Worm (Caenorhabditis elegans) whole organism, late embryonic: ENCODE measurements around the gene F43E2.1.

ENCODE experiments used
- C08G9.2 ChIP-seq: sonication (generic microtip); optimal IDR thresholded peaks from 2 replicates; lab custom pipeline; 2016; ENCODE audit warnings: mild to moderate bottlenecking, missing genetic modification characterization, moderate library complexity, missing compliant biosample characterization
- C38D4.7 ChIP-seq: fragments of 200-800 bp; sonication (Bioruptor generic); optimal IDR thresholded peaks from 2 replicates; lab custom pipeline; 2018; ENCODE audit warnings: mild to moderate bottlenecking, missing genetic modification characterization, moderate library complexity, missing compliant biosample characterization
- F13H6.1 ChIP-seq: sonication (generic microtip); optimal IDR thresholded peaks from 2 replicates; lab custom pipeline; 2016; ENCODE audit warnings: missing genetic modification characterization, missing compliant biosample characterization
- ahr-1 ChIP-seq: sonication (generic microtip); optimal IDR thresholded peaks from 2 replicates; lab custom pipeline; 2016; ENCODE audit warnings: missing genetic modification characterization, missing compliant biosample characterization
- ceh-14 ChIP-seq: sonication (generic microtip); optimal IDR thresholded peaks from 2 replicates; lab custom pipeline; 2016; ENCODE audit warnings: missing genotype, missing genetic modification characterization, missing compliant biosample characterization
- ceh-18 ChIP-seq: sonication (generic microtip); optimal IDR thresholded peaks from 2 replicates; lab custom pipeline; 2016; ENCODE audit warnings: missing genetic modification characterization, missing compliant biosample characterization
- ceh-19 ChIP-seq: fragments of 200-800 bp; sonication (Bioruptor generic); optimal IDR thresholded peaks from 2 replicates; lab custom pipeline; 2018; ENCODE audit warnings: mild to moderate bottlenecking, missing genetic modification characterization, missing compliant biosample characterization
- ceh-2 ChIP-seq: sonication (generic microtip); optimal IDR thresholded peaks from 2 replicates; lab custom pipeline; 2016; ENCODE audit warnings: missing genotype, missing genetic modification characterization, missing compliant biosample characterization
- ceh-30 ChIP-seq: fragments of 150-350 bp; optimal IDR thresholded peaks from 2 replicates; lab custom pipeline; 2014; ENCODE audit warnings: missing biosample characterization, missing genetic modification characterization
- ceh-31 ChIP-seq: sonication (generic microtip); optimal IDR thresholded peaks from 2 replicates; lab custom pipeline; 2016; ENCODE audit warnings: missing genetic modification characterization, missing compliant biosample characterization
- ceh-34 ChIP-seq: sonication (generic microtip); optimal IDR thresholded peaks from 2 replicates; lab custom pipeline; 2016; ENCODE audit warnings: mild to moderate bottlenecking, missing genetic modification characterization, missing compliant biosample characterization
- ceh-9 ChIP-seq: sonication (generic microtip); optimal IDR thresholded peaks from 2 replicates; lab custom pipeline; 2016; ENCODE audit warnings: mild to moderate bottlenecking, missing genetic modification characterization, inconsistent platforms, missing compliant biosample characterization
- che-1 ChIP-seq: sonication (generic microtip); optimal IDR thresholded peaks from 2 replicates; lab custom pipeline; 2016; ENCODE audit warnings: mild to moderate bottlenecking, missing genetic modification characterization, missing compliant biosample characterization
- elt-2 ChIP-seq: sonication (generic microtip); optimal IDR thresholded peaks from 2 replicates; lab custom pipeline; 2016; ENCODE audit warnings: missing genetic modification reagents, missing genetic modification characterization, missing compliant biosample characterization
- elt-4 ChIP-seq: sonication (generic microtip); optimal IDR thresholded peaks from 2 replicates; lab custom pipeline; 2016; ENCODE audit warnings: missing genetic modification characterization, missing compliant biosample characterization
- ets-4 ChIP-seq: sonication (generic microtip); optimal IDR thresholded peaks from 2 replicates; lab custom pipeline; 2016; ENCODE audit warnings: missing genetic modification characterization, missing compliant biosample characterization
- fkh-10 ChIP-seq: fragments of 150-350 bp; optimal IDR thresholded peaks from 2 replicates; lab custom pipeline; 2014; ENCODE audit warnings: missing biosample characterization, missing genetic modification reagents, missing genetic modification characterization
- fkh-6 ChIP-seq: sonication (generic microtip); optimal IDR thresholded peaks from 2 replicates; lab custom pipeline; 2016; ENCODE audit warnings: missing genetic modification characterization, missing compliant biosample characterization
- hlh-13 ChIP-seq: fragments of 200-800 bp; sonication (Bioruptor generic); optimal IDR thresholded peaks from 2 replicates; lab custom pipeline; 2018; ENCODE audit warnings: mild to moderate bottlenecking, missing genetic modification characterization, missing compliant biosample characterization
- hlh-15 ChIP-seq: sonication (generic microtip); optimal IDR thresholded peaks from 2 replicates; lab custom pipeline; 2016; ENCODE audit warnings: missing genetic modification characterization, missing compliant biosample characterization
- lim-6 ChIP-seq: sonication (generic microtip); optimal IDR thresholded peaks from 2 replicates; lab custom pipeline; 2016; ENCODE audit warnings: missing genetic modification characterization, missing compliant biosample characterization
- madf-2 ChIP-seq: sonication (generic microtip); optimal IDR thresholded peaks from 2 replicates; lab custom pipeline; 2017; ENCODE audit warnings: missing genetic modification characterization, missing compliant biosample characterization
- nhr-11 ChIP-seq: fragments of 150-350 bp; optimal IDR thresholded peaks from 2 replicates; lab custom pipeline; 2014; ENCODE audit warnings: missing biosample characterization, missing genetic modification characterization
- pat-9 ChIP-seq: fragments of 200-800 bp; sonication (Bioruptor generic); optimal IDR thresholded peaks from 2 replicates; lab custom pipeline; 2018; ENCODE audit warnings: mild to moderate bottlenecking, missing genetic modification characterization, moderate library complexity, missing compliant biosample characterization
- pha-2 ChIP-seq: sonication (generic microtip); optimal IDR thresholded peaks from 2 replicates; lab custom pipeline; 2017; ENCODE audit warnings: mild to moderate bottlenecking, missing genetic modification characterization, missing compliant biosample characterization
- pha-4 ChIP-seq: fragments of 150-350 bp; optimal IDR thresholded peaks from 2 replicates; lab custom pipeline; 2018; ENCODE audit warnings: missing biosample characterization, missing genetic modification reagents, missing genetic modification characterization
- pqm-1 ChIP-seq: sonication (generic microtip); optimal IDR thresholded peaks from 2 replicates; lab custom pipeline; 2016; ENCODE audit warnings: missing genetic modification characterization, missing compliant biosample characterization
- rnt-1 ChIP-seq: sonication (generic microtip); optimal IDR thresholded peaks from 2 replicates; lab custom pipeline; 2016; ENCODE audit warnings: missing genetic modification characterization, missing compliant biosample characterization
- sox-2 ChIP-seq: fragments of 200-800 bp; sonication (Bioruptor generic); IDR thresholded peaks from 2 replicates; pipeline ENCODE4 v1.3.6; 2022; ENCODE audit warnings: missing genetic modification reagents, missing genetic modification characterization, missing compliant biosample characterization
- tbx-7 ChIP-seq: sonication (generic microtip); optimal IDR thresholded peaks from 2 replicates; lab custom pipeline; 2016; ENCODE audit warnings: missing genotype, missing genetic modification characterization, missing compliant biosample characterization
- ttx-3 ChIP-seq: sonication (generic microtip); optimal IDR thresholded peaks from 2 replicates; lab custom pipeline; 2016; ENCODE audit warnings: missing genetic modification reagents, missing genetic modification characterization, missing compliant biosample characterization
- unc-42 ChIP-seq: sonication (generic microtip); optimal IDR thresholded peaks from 2 replicates; lab custom pipeline; 2016; ENCODE audit warnings: missing genotype, missing genetic modification characterization, missing compliant biosample characterization
- zip-5 ChIP-seq: sonication (generic microtip); optimal IDR thresholded peaks from 2 replicates; lab custom pipeline; 2016; ENCODE audit warnings: missing genetic modification characterization, missing compliant biosample characterization
- ztf-16 ChIP-seq: sonication (generic microtip); optimal IDR thresholded peaks from 2 replicates; lab custom pipeline; 2017; ENCODE audit warnings: missing genetic modification characterization, missing compliant biosample characterization

Gene F43E2.1

ce11 chrII:7342884-7343283, 32.2 kb upstream of the F43E2.1 start:
- TF ChIP-seq fkh-10 (GFP tag; lab: Kevin White, UChicago) (no peak), hlh-15 (tag; lab: Kevin White, UChicago) (no peak), pat-9 (tag; lab: Kevin White, UChicago) (no peak), unc-42 (tag; lab: Kevin White, UChicago) (no peak)

ce11 chrII:7343668-7344067, 31.4 kb upstream of the F43E2.1 start:
- TF ChIP-seq ets-4 (tag; lab: Kevin White, UChicago) (peak; percentile 23), F13H6.1 (tag; lab: Kevin White, UChicago) (no peak), hlh-15 (tag; lab: Kevin White, UChicago) (no peak), zip-5 (tag; lab: Kevin White, UChicago) (no peak), ztf-16 (tag; lab: Kevin White, UChicago) (no peak), madf-2 (no peak), pha-4 (tag; lab: Kevin White, UChicago) (no peak), ceh-9 (tag; lab: Kevin White, UChicago) (no peak), nhr-11 (tag; lab: Kevin White, UChicago) (no peak), ceh-2 (tag; lab: Kevin White, UChicago) (peak; percentile 33), pha-2 (peak; percentile 12), ceh-34 (tag; lab: Kevin White, UChicago) (peak; percentile 26), fkh-6 (tag; lab: Kevin White, UChicago) (no peak)

- TF ChIP-seq ttx-3 (tag; lab: Kevin White, UChicago) (no peak), ceh-18 (no peak), fkh-6 (tag; lab: Kevin White, UChicago) (no peak), elt-2 (tag; lab: Kevin White, UChicago) (no peak), che-1 (tag; lab: Kevin White, UChicago) (no peak), pqm-1 (no peak), fkh-10 (GFP tag; lab: Kevin White, UChicago) (no peak), ceh-30 (tag; lab: Kevin White, UChicago) (no peak), ztf-16 (tag; lab: Kevin White, UChicago) (no peak), hlh-15 (tag; lab: Kevin White, UChicago) (no peak), ceh-14 (tag; lab: Kevin White, UChicago) (no peak), pha-2 (no peak)
Observed at ce11 chrII:7345858-7346257, 29.2 kb upstream of the F43E2.1 start.

DNA sequence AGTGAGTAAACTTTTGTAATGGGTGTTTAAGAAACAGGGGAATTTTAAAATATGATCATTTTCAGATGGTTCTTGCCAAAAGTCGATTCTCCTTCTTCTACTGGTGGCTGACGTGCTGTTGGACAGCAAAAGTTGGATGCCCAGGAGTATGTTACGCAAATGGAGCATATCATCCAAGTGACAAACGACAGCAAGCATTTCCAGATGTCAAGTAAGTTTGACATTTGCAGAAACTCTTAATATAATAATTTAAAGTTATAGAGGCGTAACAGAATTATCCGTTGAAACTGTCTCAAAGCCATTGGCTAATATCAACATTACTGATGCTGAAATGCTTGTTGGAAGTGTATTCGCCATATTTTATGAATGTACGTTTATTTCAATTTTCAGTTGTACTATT, 27.0 kb upstream of the F43E2.1 start:
- no peak for TF ChIP-seq tbx-7 (tag; lab: Kevin White, UChicago)
- TF ChIP-seq hlh-13 (GFP tag; lab: Kevin White, UChicago), result no peak
- TF ChIP-seq fkh-10 (GFP tag; lab: Kevin White, UChicago), result no peak
- no peak for TF ChIP-seq ztf-16 (tag; lab: Kevin White, UChicago)
- TF ChIP-seq ahr-1 (tag; lab: Kevin White, UChicago), result no peak
- no peak for TF ChIP-seq C08G9.2 (tag; lab: Kevin White, UChicago)
- no peak for TF ChIP-seq ceh-2 (tag; lab: Kevin White, UChicago)
- TF ChIP-seq F13H6.1 (tag; lab: Kevin White, UChicago), result no peak
- no peak for TF ChIP-seq ceh-19 (GFP tag; lab: Kevin White, UChicago)
- TF ChIP-seq rnt-1 (tag; lab: Kevin White, UChicago), result no peak
- TF ChIP-seq C38D4.7 (GFP tag; lab: Kevin White, UChicago), result no peak

DNA sequence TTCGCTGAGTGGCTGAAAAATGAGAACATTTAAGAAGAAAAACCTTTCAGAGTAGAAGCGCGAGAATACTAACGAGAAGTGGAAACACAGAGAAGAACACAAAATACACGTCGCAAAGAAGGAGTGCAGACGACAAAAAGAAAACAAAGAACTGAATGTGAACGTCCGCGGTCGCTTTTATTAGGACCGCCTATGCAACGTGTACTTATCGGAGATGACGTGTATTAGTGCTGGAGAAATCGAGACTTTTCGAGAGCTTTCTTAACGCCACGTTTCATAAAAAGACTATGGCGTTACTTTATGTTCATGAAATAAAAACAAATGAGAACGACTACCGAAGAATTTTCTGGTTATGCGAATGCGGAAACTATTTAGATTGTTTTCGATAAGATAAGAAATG, 22.6 kb upstream of the F43E2.1 start, which contains the start of gene hsp-4:
hsp-4 (minus strand) TSS at position 139 of the 400 bp plus-strand sequence.
- TF ChIP-seq ceh-18 (no peak), elt-2 (tag; lab: Kevin White, UChicago) (peak; percentile 1), lim-6 (tag; lab: Kevin White, UChicago) (no peak)
- TF ChIP-seq, all 69 proteins: peak for 1

DNA sequence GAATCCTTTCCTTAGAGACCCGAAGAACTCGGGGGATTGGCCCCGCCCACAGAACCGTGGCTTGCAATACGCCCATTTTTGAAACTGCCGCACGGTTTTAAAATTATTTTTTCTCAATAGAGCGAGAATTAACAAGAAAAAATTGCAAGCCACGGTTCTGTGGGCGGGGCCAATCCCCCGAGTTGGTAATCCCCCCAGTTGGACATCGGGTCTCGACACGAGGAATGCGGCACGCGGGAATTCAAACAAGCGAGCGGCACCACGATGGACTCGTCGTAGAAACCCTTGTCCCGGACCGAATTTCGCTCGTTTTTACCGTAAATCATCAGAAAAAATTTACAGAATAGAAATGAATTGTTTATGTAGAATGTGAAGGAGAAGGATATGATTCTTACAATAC, 22.1 kb upstream of the F43E2.1 start:
- TF ChIP-seq F13H6.1 (tag; lab: Kevin White, UChicago) (no peak), hlh-15 (tag; lab: Kevin White, UChicago) (no peak), sox-2 (GFP tag; lab: Robert Waterston, UW) (no peak), elt-4 (tag; lab: Kevin White, UChicago) (no peak), ceh-31 (tag; lab: Kevin White, UChicago) (no peak)
- TF ChIP-seq, all 69 proteins: peak for 0
